Worm (Caenorhabditis elegans): ENCODE data around the gene C31G12.1.

DNA sequence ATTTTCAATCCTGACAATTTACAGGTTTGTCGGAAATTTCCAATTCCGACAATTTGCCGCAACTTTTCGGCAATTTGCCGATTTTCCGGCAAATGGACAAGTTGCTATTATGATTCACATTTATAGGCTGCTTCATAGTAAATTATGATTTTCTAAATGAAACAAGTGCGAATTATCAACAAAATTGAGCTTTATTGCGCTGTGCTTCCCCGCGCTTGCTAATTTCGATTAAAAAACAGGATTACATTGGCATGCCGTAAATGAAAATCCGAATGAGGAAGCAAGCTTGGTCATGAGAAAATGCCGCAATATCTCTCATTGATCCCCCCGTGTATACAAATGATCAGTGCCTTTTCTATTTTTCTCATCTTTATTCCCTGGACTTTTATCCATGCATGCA, 41.1 kb upstream of the C31G12.1 start, which contains the start of gene Y37H2A.10:
- no peak for TF ChIP-seq pqm-1 (tag; optimal IDR thresholded peaks at IDR 0.05)
- TF ChIP-seq unc-62 (GFP tag; optimal IDR thresholded peaks at IDR 0.05) = no peak
- TF ChIP-seq alr-1 (tag; optimal IDR thresholded peaks at IDR 0.05; ENCODE audit: borderline replicate concordance) = no peak
- no peak for TF ChIP-seq tbx-2 (tag; optimal IDR thresholded peaks at IDR 0.05)
- TF ChIP-seq lin-15B (tag; optimal IDR thresholded peaks at IDR 0.05) = no peak
- no peak for TF ChIP-seq C34B4.2 (tag; optimal IDR thresholded peaks at IDR 0.05)
- no peak for TF ChIP-seq ceh-88 (GFP tag; IDR thresholded peaks at IDR 0.05)
- no peak for TF ChIP-seq unc-98 (GFP tag; IDR thresholded peaks at IDR 0.05)
- no peak for TF ChIP-seq elt-2 (tag; optimal IDR thresholded peaks at IDR 0.05)
- no peak for TF ChIP-seq C04F5.9 (tag; optimal IDR thresholded peaks at IDR 0.05)
- TF ChIP-seq sptf-1 (tag; optimal IDR thresholded peaks at IDR 0.05) = no peak
- no peak for TF ChIP-seq mef-2 (tag; optimal IDR thresholded peaks at IDR 0.05)
